Worm (Caenorhabditis elegans) whole organism, young adult: ENCODE results near the gene tric-1B.1.

Experiments
- ets-4 ChIP-seq: fragments of 200-800 bp; sonication (Bioruptor generic); optimal IDR thresholded peaks from 2 replicates; lab custom pipeline; 2018; ENCODE audit warnings: mild to moderate bottlenecking, missing genetic modification characterization, missing compliant biosample characterization
- let-607 ChIP-seq, 2 experiments: fragments of 200-800 bp in 1 of 2; sonication (Bioruptor generic) in 1 of 2; sonication (generic microtip) in 1 of 2; optimal IDR thresholded peaks; 2 replicates each; lab custom pipeline; 2016 to 2018; ENCODE audit warnings: mild to moderate bottlenecking in 2 of 2, missing compliant biosample characterization in 2 of 2, missing genetic modification characterization in 2 of 2, moderate library complexity in 2 of 2, missing genotype in 1 of 2
- lin-35 ChIP-seq, 3 experiments: fragments of 150-350 bp in 2 of 3; sonication (generic microtip) in 1 of 3; optimal IDR thresholded peaks; 2 replicates each; lab custom pipeline; 2014 to 2018; ENCODE audit warnings: missing biosample characterization in 3 of 3, missing genetic modification characterization in 3 of 3, missing genetic modification reagents in 3 of 3
- nfya-1 ChIP-seq: sonication (generic microtip); optimal IDR thresholded peaks from 2 replicates; lab custom pipeline; 2017; ENCODE audit warnings: antibody characterized with exemption, missing compliant biosample characterization, missing genetic modification characterization, borderline replicate concordance; ENCODE audit not compliant: insufficient read depth

- no peak for TF ChIP-seq lin-35 (GFP tag; optimal IDR thresholded peaks at IDR 0.05; lab: Kevin White, UChicago)
- TF ChIP-seq let-607 (tag; optimal IDR thresholded peaks at IDR 0.05; lab: Kevin White, UChicago) = no peak
- no peak for TF ChIP-seq nfya-1 (tag; lab: Kevin White, UChicago)
- TF ChIP-seq ets-4 (GFP tag; lab: Kevin White, UChicago) = no peak
Observed at ce11 chrII:12263971-12264554, 2.0 kb downstream of the tric-1B.1 start, which contains the start of gene faxc-1.
